Worm (Caenorhabditis elegans): ENCODE data around the gene cutl-1.

Gene cutl-1

ce11 chrV:13356210-13356609 lies 49.7 kb downstream of the cutl-1 start:
- TF ChIP-seq akir-1 (GFP tag; optimal IDR thresholded peaks at IDR 0.05) (no peak), Y56A3A.18 (GFP tag; IDR thresholded peaks at IDR 0.05) (no peak), ceh-91 (GFP tag; IDR thresholded peaks at IDR 0.05) (no peak), ztf-3 (GFP tag; optimal IDR thresholded peaks at IDR 0.05) (no peak), lir-1 (GFP tag; conservative IDR thresholded peaks at IDR 0.05) (no peak), ama-1 (optimal IDR thresholded peaks at IDR 0.05) (no peak), ama-1 (GFP tag; optimal IDR thresholded peaks at IDR 0.05) (no peak), lin-26 (GFP tag; IDR thresholded peaks at IDR 0.05) (no peak), ztf-6 (GFP tag; IDR thresholded peaks at IDR 0.05) (no peak), Y53F4B.3 (GFP tag; IDR thresholded peaks at IDR 0.05) (no peak), madf-6 (GFP tag; IDR thresholded peaks at IDR 0.05) (no peak), aptf-2 (GFP tag; conservative IDR thresholded peaks at IDR 0.05) (no peak), ztf-22 (GFP tag; optimal IDR thresholded peaks at IDR 0.05) (no peak), athp-1 (tag; optimal IDR thresholded peaks at IDR 0.05) (no peak), nfya-1 (tag; optimal IDR thresholded peaks at IDR 0.05; ENCODE audit: borderline replicate concordance, insufficient read depth) (no peak)
